Worm (Caenorhabditis elegans): ENCODE results near the gene cdf-2.

cdf-2 gene

DNA sequence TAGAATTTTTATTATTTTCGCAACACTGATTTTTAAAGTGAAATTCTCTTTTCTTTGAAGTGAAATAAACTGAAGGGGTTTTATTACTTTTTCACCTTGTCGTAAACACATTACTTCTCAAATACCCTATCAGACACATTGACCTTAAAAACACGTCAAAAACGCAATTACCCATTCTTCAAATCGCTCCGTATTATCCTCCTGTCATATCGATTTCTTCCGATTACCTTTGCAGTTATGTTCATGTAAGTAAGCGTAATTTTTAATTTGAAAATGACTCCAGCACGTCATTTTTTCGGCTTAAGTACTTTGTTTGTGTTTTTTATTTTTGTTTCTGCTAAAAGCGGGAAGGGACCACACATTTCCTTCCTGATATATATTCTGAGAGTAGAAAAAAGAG is 28.5 kb downstream of the cdf-2 start:
- TF ChIP-seq efl-1 (optimal IDR thresholded peaks at IDR 0.05) (no peak), efl-1 (GFP tag; optimal IDR thresholded peaks at IDR 0.05 in 1 of 2) (peak in 1 of 2 experiments; percentile 55), hpl-2 (GFP tag; optimal IDR thresholded peaks at IDR 0.05) (no peak)

DNA sequence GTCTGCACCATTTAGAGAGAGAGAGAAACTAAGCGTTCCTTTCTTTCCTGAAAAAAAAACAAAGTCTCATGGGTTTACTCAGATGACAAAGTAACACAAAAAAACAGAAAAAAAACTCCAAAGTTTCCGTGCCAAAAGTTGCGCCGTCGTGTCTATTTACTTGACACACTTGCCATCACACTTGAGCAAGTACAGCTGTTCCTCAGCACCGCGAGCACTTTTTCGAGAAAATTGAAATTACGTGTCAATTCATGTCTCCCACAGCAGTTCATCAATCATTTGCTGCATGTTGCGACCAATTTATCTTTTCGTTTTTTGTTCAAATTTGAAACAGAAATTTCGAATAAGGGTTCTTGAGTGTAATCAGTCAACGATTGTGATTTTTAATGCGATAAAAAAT is 30.2 kb downstream of the cdf-2 start:
- TF ChIP-seq mab-9 (GFP tag; IDR thresholded peaks at IDR 0.05): no peak
- peak; percentile 19 for TF ChIP-seq dsc-1 (tag; optimal IDR thresholded peaks at IDR 0.05)

DNA sequence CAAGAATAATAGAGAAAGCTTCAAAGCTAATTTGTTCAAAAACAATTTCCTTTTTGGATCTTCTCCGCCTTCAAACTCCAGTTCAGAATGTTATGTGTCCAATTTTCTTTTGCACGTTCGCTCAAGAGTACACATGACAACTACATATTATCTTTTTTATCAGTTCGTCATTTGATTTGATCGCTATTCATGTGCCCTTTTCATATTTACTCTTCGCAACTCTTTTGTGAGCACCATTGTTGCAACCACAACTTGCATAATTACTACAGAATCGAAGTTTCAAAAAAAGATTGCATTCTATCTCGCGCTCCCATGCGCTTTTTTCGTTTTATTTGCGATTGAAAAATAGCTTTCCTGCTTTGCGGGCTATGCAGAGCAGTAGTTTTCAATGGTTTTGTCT is 31.5 kb downstream of the cdf-2 start:
- TF ChIP-seq snpc-4 (tag; optimal IDR thresholded peaks at IDR 0.05) (no peak), ceh-90 (tag; optimal IDR thresholded peaks at IDR 0.05) (no peak), mab-9 (GFP tag; IDR thresholded peaks at IDR 0.05) (no peak), lin-35 (GFP tag; optimal IDR thresholded peaks at IDR 0.05) (peak in 1 of 2 experiments; percentile 4), zag-1 (tag; optimal IDR thresholded peaks at IDR 0.05) (no peak), ces-1 (GFP tag; optimal IDR thresholded peaks at IDR 0.05) (no peak), egl-13 (tag; optimal IDR thresholded peaks at IDR 0.05) (no peak), aly-2 (tag; optimal IDR thresholded peaks at IDR 0.05) (no peak), elt-2 (tag; optimal IDR thresholded peaks at IDR 0.05) (peak; percentile 32), ceh-82 (tag; optimal IDR thresholded peaks at IDR 0.05) (no peak), ceh-8 (GFP tag; optimal IDR thresholded peaks at IDR 0.05) (no peak), unc-98 (GFP tag; IDR thresholded peaks at IDR 0.05) (no peak), lin-39 (tag; optimal IDR thresholded peaks at IDR 0.05) (no peak), jun-1 (tag; optimal IDR thresholded peaks at IDR 0.05) (no peak)

DNA sequence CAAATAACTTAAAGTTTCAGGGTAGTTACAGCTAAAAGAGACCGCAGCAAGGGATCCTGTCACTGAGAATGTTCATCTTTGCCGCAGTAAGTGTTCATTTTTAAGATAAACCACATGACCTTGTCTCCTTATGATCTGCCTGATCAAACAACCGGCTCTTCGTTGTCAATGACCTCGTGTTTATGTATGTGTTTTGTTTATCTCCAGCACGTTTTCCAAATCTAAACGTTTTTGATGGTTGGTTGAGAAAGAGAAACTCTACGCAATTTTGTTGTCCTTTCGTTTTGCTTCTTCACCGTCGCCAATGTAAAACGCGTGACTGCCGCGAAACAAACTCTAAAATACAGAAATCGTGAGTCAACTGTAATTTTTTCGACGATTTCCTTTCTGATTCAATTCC is 32.6 kb downstream of the cdf-2 start, which contains the start of gene tsct-1:
TSS of gene tsct-1 (plus strand) at position 12 of the 400 bp plus-strand sequence.
- TF ChIP-seq C04F5.9 (tag; optimal IDR thresholded peaks at IDR 0.05) (no peak), mdl-1 (tag; optimal IDR thresholded peaks at IDR 0.05) (peak in 1 of 2 experiments; percentile 35), nhr-77 (tag; optimal IDR thresholded peaks at IDR 0.05) (no peak), zip-4 (GFP tag; optimal IDR thresholded peaks at IDR 0.05) (no peak), F16B12.6 (tag; optimal IDR thresholded peaks at IDR 0.05) (no peak), snpc-4 (tag; optimal IDR thresholded peaks at IDR 0.05) (no peak), lin-35 (GFP tag; optimal IDR thresholded peaks at IDR 0.05) (peak in 1 of 2 experiments; percentile 4), nhr-19 (GFP tag; conservative IDR thresholded peaks at IDR 0.05) (peak; percentile 16; the same call in 1 of the 2 replicates), nhr-76 (tag; optimal IDR thresholded peaks at IDR 0.05) (no peak)

DNA sequence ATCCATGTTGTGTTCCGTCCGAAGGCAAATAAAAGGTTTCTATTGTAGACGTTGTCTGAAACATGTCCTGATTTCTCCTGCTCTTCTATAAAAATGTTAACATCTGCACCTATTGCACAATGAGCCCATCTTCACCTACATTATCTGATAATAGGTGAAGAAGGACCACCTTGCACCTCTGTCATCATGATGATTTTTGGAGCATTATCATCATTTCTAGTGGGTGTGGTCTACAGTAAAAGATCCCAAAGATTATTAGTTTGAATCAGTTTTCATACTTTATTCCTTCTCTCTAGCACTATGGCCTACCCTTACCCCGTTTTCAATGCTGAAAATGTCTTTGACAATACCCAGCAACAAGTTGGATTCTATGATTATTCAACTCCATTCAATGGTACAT is 36.4 kb downstream of the cdf-2 start, which contains the start of gene med-1:
TSS of gene med-1 (plus strand) at position 301 of the 400 bp plus-strand sequence.
- TF ChIP-seq nhr-84 (tag; optimal IDR thresholded peaks at IDR 0.05) (no peak), efl-1 (optimal IDR thresholded peaks at IDR 0.05) (no peak), efl-1 (GFP tag; optimal IDR thresholded peaks at IDR 0.05 in 1 of 2) (peak in 1 of 2 experiments; percentile 40)

DNA sequence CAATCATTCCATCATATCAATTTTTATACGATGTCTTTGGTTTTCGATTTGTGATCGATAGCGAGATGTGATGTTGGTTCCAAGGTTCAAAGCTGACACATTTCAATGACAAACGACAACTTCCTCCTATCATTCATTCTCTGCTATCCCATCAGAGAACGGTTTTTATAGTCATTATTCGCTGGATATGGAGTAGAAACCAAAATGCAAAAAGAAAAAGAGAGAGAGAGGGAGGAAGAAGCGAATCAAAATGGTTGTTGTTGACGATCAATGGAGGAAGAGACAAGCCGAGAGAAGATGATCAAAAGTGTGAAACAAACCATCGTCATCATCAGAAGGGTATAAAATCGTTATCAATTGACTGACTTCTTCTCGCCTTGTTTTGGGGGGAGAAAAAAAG is 41.3 kb downstream of the cdf-2 start, which contains the start of gene T24D3.2:
TSS of gene T24D3.2 (plus strand) at position 304 of the 400 bp plus-strand sequence.
- TF ChIP-seq nhr-20 (tag; optimal IDR thresholded peaks at IDR 0.05): peak; percentile 68
- no peak for TF ChIP-seq jun-1 (tag; optimal IDR thresholded peaks at IDR 0.05)
- peak; percentile 18 for TF ChIP-seq nhr-47 (tag; optimal IDR thresholded peaks at IDR 0.05)
- peak; percentile 83 for TF ChIP-seq blmp-1 (tag; optimal IDR thresholded peaks at IDR 0.05)
- no peak for TF ChIP-seq aly-2 (tag; optimal IDR thresholded peaks at IDR 0.05)
- peak; percentile 66 for TF ChIP-seq tbx-2 (tag; optimal IDR thresholded peaks at IDR 0.05)
- peak; percentile 87 for TF ChIP-seq nhr-85 (tag)
- peak; percentile 33 for TF ChIP-seq snu-23 (GFP tag; optimal IDR thresholded peaks at IDR 0.05)
- peak in 5 of 6 experiments; percentile 41 to 78 (median 66) for TF ChIP-seq elt-3 (tag; optimal IDR thresholded peaks at IDR 0.05)
- peak; percentile 72 for TF ChIP-seq nhr-71 (tag; optimal IDR thresholded peaks at IDR 0.05)
- TF ChIP-seq lin-35 (GFP tag; optimal IDR thresholded peaks at IDR 0.05): peak in 1 of 2 experiments; percentile 12
- TF ChIP-seq nhr-77 (tag; optimal IDR thresholded peaks at IDR 0.05): no peak
- TF ChIP-seq fkh-4 (tag; optimal IDR thresholded peaks at IDR 0.05; ENCODE audit: borderline replicate concordance): no peak
- peak; percentile 36 for TF ChIP-seq nhr-90 (tag; optimal IDR thresholded peaks at IDR 0.05; ENCODE audit: poor library complexity)
- TF ChIP-seq nhr-19 (GFP tag; conservative IDR thresholded peaks at IDR 0.05): peak; percentile 34
- TF ChIP-seq lin-14 (GFP tag; optimal IDR thresholded peaks at IDR 0.05): peak; percentile 62

Measured in whole organism, L1 larva.